Worm (Caenorhabditis elegans): ENCODE measurements around the gene mua-3.

- TF ChIP-seq unc-130 (GFP tag; optimal IDR thresholded peaks at IDR 0.05) = no peak
- no peak for TF ChIP-seq ceh-62 (tag; optimal IDR thresholded peaks at IDR 0.05)
- no peak for TF ChIP-seq Y75B8A.6 (GFP tag; IDR thresholded peaks at IDR 0.05)
- no peak for TF ChIP-seq zfp-3 (GFP tag; conservative IDR thresholded peaks at IDR 0.05)
Observed at ce11 chrIII:10120076-10120831, 40.2 kb upstream of the mua-3 start, which contains the start of the genes gtf-2H3 and ham-3.
